Worm (Caenorhabditis elegans) whole organism, L1 larva: ENCODE measurements around the gene ras-2.
A peak's percentile ranks its signal among the peaks of the same experiment; 100 is the strongest.

Experiments
- C04F5.9 ChIP-seq: sonication (generic microtip); optimal IDR thresholded peaks from 2 replicates; lab custom pipeline; 2016; ENCODE audit warnings: missing genetic modification characterization, missing compliant biosample characterization
- C16A3.4 ChIP-seq: fragments of 150-350 bp; optimal IDR thresholded peaks from 2 replicates; lab custom pipeline; 2014; ENCODE audit warnings: missing biosample characterization, missing genetic modification characterization
- F16B12.6 ChIP-seq: fragments of 150-350 bp; optimal IDR thresholded peaks from 2 replicates; lab custom pipeline; 2014; ENCODE audit warnings: missing biosample characterization, missing genetic modification characterization
- Y116A8C.19 ChIP-seq: sonication (generic microtip); optimal IDR thresholded peaks from 2 replicates; lab custom pipeline; 2016; ENCODE audit warnings: missing compliant biosample characterization, missing genetic modification characterization, borderline replicate concordance
- aha-1 ChIP-seq: fragments of 150-350 bp; optimal IDR thresholded peaks from 2 replicates; lab custom pipeline; 2014; ENCODE audit warnings: missing biosample characterization, missing genetic modification characterization
- ama-1 ChIP-seq: fragments of 150-350 bp; optimal IDR thresholded peaks from 2 replicates; lab custom pipeline; 2014
- blmp-1 ChIP-seq: fragments of 150-350 bp; optimal IDR thresholded peaks from 2 replicates; lab custom pipeline; 2014; ENCODE audit warnings: missing biosample characterization, missing genetic modification characterization
- ceh-82 ChIP-seq, 3 experiments: fragments of 150-350 bp in 1 of 3; sonication (generic microtip) in 2 of 3; optimal IDR thresholded peaks; 2 replicates each; lab custom pipeline; 2014 to 2017; ENCODE audit warnings: missing biosample characterization in 3 of 3, missing genetic modification characterization in 3 of 3
- dpl-1 ChIP-seq, 3 experiments: fragments of 150-350 bp in 2 of 3; sonication (generic microtip) in 1 of 3; optimal IDR thresholded peaks; 2 replicates each; lab custom pipeline; 2014 to 2017; ENCODE audit warnings: missing biosample characterization in 3 of 3, missing genetic modification characterization in 3 of 3, missing genetic modification reagents in 3 of 3
- dsc-1 ChIP-seq: sonication (generic microtip); optimal IDR thresholded peaks from 2 replicates; lab custom pipeline; 2016; ENCODE audit warnings: mild to moderate bottlenecking, missing genetic modification characterization, missing compliant biosample characterization
- efl-1 ChIP-seq, 4 experiments: fragments of 150-350 bp; optimal IDR thresholded peaks in 3 of 4; peaks in 1 of 4; 1 replicate in 1 of 4; 2 replicates in 3 of 4; lab custom pipeline; 2014; ENCODE audit warnings: missing biosample characterization in 2 of 4, missing genetic modification characterization in 2 of 4, missing genetic modification reagents in 2 of 4
- efl-3 ChIP-seq: fragments of 200-800 bp; sonication (Bioruptor generic); optimal IDR thresholded peaks from 2 replicates; lab custom pipeline; 2018; ENCODE audit warnings: mild to moderate bottlenecking, missing genetic modification characterization, missing compliant biosample characterization
- egl-13 ChIP-seq: sonication (generic microtip); optimal IDR thresholded peaks from 2 replicates; lab custom pipeline; 2016; ENCODE audit warnings: missing genotype, missing genetic modification reagents, missing genetic modification characterization, missing compliant biosample characterization
- egl-27 ChIP-seq, 2 experiments: fragments of 150-350 bp in 1 of 2; sonication (generic microtip); optimal IDR thresholded peaks; 3 replicates each; lab custom pipeline; 2017 to 2018; ENCODE audit warnings: missing biosample characterization in 2 of 2, missing genetic modification characterization in 2 of 2, missing genetic modification reagents in 2 of 2
- elt-3 ChIP-seq, 6 experiments: fragments of 150-350 bp in 1 of 6; sonication (generic microtip); optimal IDR thresholded peaks; 2 replicates each; lab custom pipeline; 2017 to 2018; ENCODE audit warnings: missing biosample characterization in 6 of 6, missing genetic modification characterization in 6 of 6, inconsistent platforms in 1 of 6
- fkh-10 ChIP-seq: sonication (generic microtip); optimal IDR thresholded peaks from 2 replicates; lab custom pipeline; 2017; ENCODE audit warnings: missing biosample characterization, missing genetic modification reagents, missing genetic modification characterization
- fkh-4 ChIP-seq: sonication (generic microtip); optimal IDR thresholded peaks from 2 replicates; lab custom pipeline; 2016; ENCODE audit warnings: missing compliant biosample characterization, missing genetic modification characterization, borderline replicate concordance
- fkh-8 ChIP-seq: sonication (generic microtip); optimal IDR thresholded peaks from 2 replicates; lab custom pipeline; 2016; ENCODE audit warnings: mild to moderate bottlenecking, missing genetic modification characterization, missing compliant biosample characterization
- fos-1 ChIP-seq: fragments of 150-350 bp; optimal IDR thresholded peaks from 2 replicates; lab custom pipeline; 2014; ENCODE audit warnings: missing biosample characterization, missing genetic modification characterization
- grh-1 ChIP-seq: fragments of 200-800 bp; sonication (Bioruptor generic); IDR thresholded peaks from 2 replicates; pipeline ENCODE4 v1.3.6; 2022; ENCODE audit warnings: missing genetic modification reagents, missing genetic modification characterization, missing compliant biosample characterization
- irx-1 ChIP-seq: sonication (generic microtip); optimal IDR thresholded peaks from 2 replicates; lab custom pipeline; 2016; ENCODE audit warnings: missing genetic modification characterization, missing compliant biosample characterization
- isw-1 ChIP-seq: fragments of 200-800 bp; sonication (Bioruptor generic); IDR thresholded peaks from 2 replicates; pipeline ENCODE4 v1.3.6; 2022; ENCODE audit warnings: missing genetic modification characterization, missing compliant biosample characterization
- jun-1 ChIP-seq: fragments of 150-350 bp; optimal IDR thresholded peaks from 2 replicates; lab custom pipeline; 2014; ENCODE audit warnings: missing biosample characterization, missing genetic modification reagents, missing genetic modification characterization
- lin-35 ChIP-seq, 2 experiments: fragments of 150-350 bp; optimal IDR thresholded peaks; 2 replicates each; lab custom pipeline; 2014; ENCODE audit warnings: missing biosample characterization in 2 of 2, missing genetic modification characterization in 2 of 2, missing genetic modification reagents in 2 of 2
- lin-39 ChIP-seq: fragments of 150-350 bp; optimal IDR thresholded peaks from 2 replicates; lab custom pipeline; 2014; ENCODE audit warnings: missing biosample characterization, missing genetic modification reagents, missing genetic modification characterization
- lsy-2 ChIP-seq, 2 experiments: fragments of 150-350 bp; optimal IDR thresholded peaks; 2 replicates each; lab custom pipeline; 2014; ENCODE audit warnings: missing biosample characterization in 2 of 2, missing genetic modification characterization in 2 of 2
- mab-9 ChIP-seq: fragments of 200-800 bp; sonication (Bioruptor generic); IDR thresholded peaks from 2 replicates; pipeline ENCODE4 v1.3.6; 2022; ENCODE audit warnings: missing genetic modification reagents, missing genetic modification characterization, missing compliant biosample characterization
- mef-2 ChIP-seq: fragments of 150-350 bp; optimal IDR thresholded peaks from 2 replicates; lab custom pipeline; 2014; ENCODE audit warnings: missing biosample characterization, missing genetic modification characterization
- mep-1 ChIP-seq: fragments of 150-350 bp; optimal IDR thresholded peaks from 2 replicates; lab custom pipeline; 2014; ENCODE audit warnings: missing biosample characterization, missing genetic modification characterization
- nhr-11 ChIP-seq: fragments of 150-350 bp; optimal IDR thresholded peaks from 2 replicates; lab custom pipeline; 2014; ENCODE audit warnings: missing biosample characterization, missing genetic modification characterization
- nhr-19 ChIP-seq: fragments of 200-800 bp; sonication (Bioruptor generic); conservative IDR thresholded peaks from 2 replicates; pipeline ENCODE4 v1.3.6; 2022; ENCODE audit warnings: missing genetic modification characterization, missing compliant biosample characterization
- nhr-20 ChIP-seq: sonication (generic microtip); optimal IDR thresholded peaks from 2 replicates; lab custom pipeline; 2016; ENCODE audit warnings: mild to moderate bottlenecking, missing genetic modification characterization, missing compliant biosample characterization
- nhr-47 ChIP-seq: sonication (generic microtip); optimal IDR thresholded peaks from 2 replicates; lab custom pipeline; 2016; ENCODE audit warnings: mild to moderate bottlenecking, missing genetic modification characterization, moderate library complexity, missing compliant biosample characterization
- nhr-71 ChIP-seq: sonication (generic microtip); optimal IDR thresholded peaks from 2 replicates; lab custom pipeline; 2016; ENCODE audit warnings: mild to moderate bottlenecking, missing genetic modification characterization, moderate library complexity, missing compliant biosample characterization
- nhr-76 ChIP-seq: sonication (generic microtip); optimal IDR thresholded peaks from 2 replicates; lab custom pipeline; 2017; ENCODE audit warnings: missing biosample characterization, missing genetic modification characterization
- nhr-85 ChIP-seq: sonication (generic microtip); peaks from one replicate; lab custom pipeline; 2016; ENCODE audit warnings: missing genetic modification characterization, inconsistent platforms, missing compliant biosample characterization
- nhr-90 ChIP-seq: sonication (generic microtip); optimal IDR thresholded peaks from 2 replicates; lab custom pipeline; 2016; ENCODE audit warnings: mild to moderate bottlenecking, missing genetic modification characterization, missing compliant biosample characterization; ENCODE audit not compliant: poor library complexity
- pag-3 ChIP-seq: sonication (generic microtip); optimal IDR thresholded peaks from 2 replicates; lab custom pipeline; 2017; ENCODE audit warnings: missing genetic modification characterization, mild to moderate bottlenecking, missing compliant biosample characterization, antibody characterized with exemption, borderline replicate concordance; ENCODE audit not compliant: insufficient read depth
- skn-1 ChIP-seq: fragments of 150-350 bp; optimal IDR thresholded peaks from 2 replicates; lab custom pipeline; 2014; ENCODE audit warnings: missing biosample characterization, missing genetic modification characterization
- snu-23 ChIP-seq: sonication (generic microtip); optimal IDR thresholded peaks from 2 replicates; lab custom pipeline; 2016; ENCODE audit warnings: missing genetic modification characterization, missing compliant biosample characterization
- unc-30 ChIP-seq: sonication (generic microtip); optimal IDR thresholded peaks from 2 replicates; lab custom pipeline; 2017; ENCODE audit warnings: missing biosample characterization, missing genetic modification characterization
- unc-62 ChIP-seq: fragments of 150-350 bp; optimal IDR thresholded peaks from 2 replicates; lab custom pipeline; 2014; ENCODE audit warnings: missing biosample characterization, missing genetic modification reagents, missing genetic modification characterization
- unc-98 ChIP-seq: fragments of 200-800 bp; sonication (Bioruptor generic); IDR thresholded peaks from 2 replicates; pipeline ENCODE4 v1.3.6; 2022; ENCODE audit warnings: missing genetic modification characterization, missing compliant biosample characterization
- vab-15 ChIP-seq: sonication (generic microtip); optimal IDR thresholded peaks from 2 replicates; lab custom pipeline; 2017; ENCODE audit warnings: missing genotype, mild to moderate bottlenecking, missing genetic modification characterization, missing compliant biosample characterization
- xbp-1 ChIP-seq: sonication (generic microtip); optimal IDR thresholded peaks from 2 replicates; lab custom pipeline; 2016; ENCODE audit warnings: missing genetic modification characterization, missing compliant biosample characterization
- ztf-4 ChIP-seq: fragments of 150-350 bp; optimal IDR thresholded peaks from 2 replicates; lab custom pipeline; 2014; ENCODE audit warnings: missing biosample characterization, missing genetic modification characterization

ras-2 gene

DNA sequence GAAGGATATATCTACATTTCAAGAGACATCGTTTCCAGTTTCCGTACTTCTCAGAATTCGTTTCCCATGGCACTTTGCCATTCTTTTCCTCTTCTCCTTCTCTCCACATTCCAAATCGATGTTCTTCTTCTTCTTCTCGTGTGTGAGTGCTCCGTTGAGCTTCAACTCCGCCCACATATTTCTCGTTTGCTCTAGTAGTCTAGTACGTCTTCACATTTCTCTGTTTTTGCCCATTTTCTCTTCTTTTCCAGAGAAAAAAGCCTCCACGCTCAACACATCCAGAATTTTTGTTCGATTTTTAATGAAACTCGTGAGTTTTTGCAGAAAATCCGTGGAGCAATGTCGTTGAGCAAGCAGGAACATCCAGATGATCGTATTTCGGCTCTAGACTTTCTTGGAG lies 31.0 kb downstream of the ras-2 start, which contains the start of gene T04A8.18:
Gene T04A8.18 (plus strand): TSS at position 301 of the 400 bp plus-strand sequence.
- no peak for TF ChIP-seq unc-62 (GFP tag; lab: Kevin White, UChicago)
- TF ChIP-seq nhr-76 = no peak
- no peak for TF ChIP-seq unc-98 (GFP tag; lab: Robert Waterston, UW)
- TF ChIP-seq xbp-1 = no peak
- TF ChIP-seq isw-1 = no peak
- no peak for TF ChIP-seq aha-1 (tag; lab: Kevin White, UChicago)
- TF ChIP-seq nhr-19 (GFP tag; lab: Robert Waterston, UW) = no peak
- no peak for TF ChIP-seq snu-23 (GFP tag; lab: Kevin White, UChicago)
- no peak for TF ChIP-seq grh-1
- no peak for TF ChIP-seq pag-3
- no peak for TF ChIP-seq nhr-85 (tag; lab: Kevin White, UChicago)
- no peak for TF ChIP-seq dsc-1 (tag; lab: Kevin White, UChicago)

DNA sequence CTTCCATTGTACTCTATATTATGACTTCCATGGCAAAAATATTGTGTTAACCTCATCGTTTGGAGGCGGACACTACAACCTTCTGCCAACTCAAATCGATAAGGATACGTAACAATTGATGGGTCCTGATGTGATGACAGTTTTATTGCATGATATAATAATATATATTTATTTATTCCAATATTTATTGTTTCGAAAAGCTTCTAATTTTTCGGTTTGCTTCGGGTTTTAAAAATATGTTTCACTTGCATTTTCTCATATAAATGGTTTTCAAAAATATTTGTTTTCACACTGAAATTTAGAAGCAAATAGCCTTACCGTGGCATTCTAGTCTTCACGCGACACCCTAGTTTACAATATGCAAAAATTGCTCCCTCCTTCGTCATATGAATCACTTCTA lies 33.2 kb downstream of the ras-2 start, which contains the start of gene T04A8.13:
Gene T04A8.13 (plus strand): TSS at position 301 of the 400 bp plus-strand sequence.
- TF ChIP-seq nhr-76 (no peak), efl-1 (optimal IDR thresholded peaks at IDR 0.05; lab: Kevin White, UChicago) (no peak), efl-1 (GFP tag; optimal IDR thresholded peaks at IDR 0.05 in 1 of 2; lab: Kevin White, UChicago) (peak in 1 of 2 experiments; percentile 2), jun-1 (tag; lab: Kevin White, UChicago) (no peak)

DNA sequence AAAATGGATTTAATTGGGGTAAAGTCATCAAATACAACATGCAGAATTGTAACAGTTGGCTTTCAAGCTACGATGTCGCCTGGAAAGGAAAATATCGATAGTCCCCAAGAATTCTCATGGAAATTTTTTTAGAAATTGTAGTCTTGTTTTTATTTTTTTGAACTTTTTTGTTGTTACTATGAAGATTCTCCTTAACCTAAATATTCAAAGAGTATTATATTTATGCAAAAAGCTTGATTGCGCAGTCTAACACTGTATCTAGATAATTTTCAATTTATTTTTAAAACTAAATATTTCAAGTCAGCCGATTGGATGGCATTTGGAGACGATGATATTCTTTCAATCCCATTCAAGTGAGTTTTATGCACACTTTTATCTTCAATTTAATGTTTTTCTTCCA lies 34.7 kb downstream of the ras-2 start, which contains the start of gene pgap-2:
Gene pgap-2 (plus strand): TSS at position 301 of the 400 bp plus-strand sequence.
- TF ChIP-seq dsc-1 (tag; lab: Kevin White, UChicago) (no peak), fkh-8 (tag; lab: Kevin White, UChicago) (no peak), mep-1 (tag; lab: Kevin White, UChicago) (no peak), nhr-90 (tag; lab: Kevin White, UChicago) (no peak)

DNA sequence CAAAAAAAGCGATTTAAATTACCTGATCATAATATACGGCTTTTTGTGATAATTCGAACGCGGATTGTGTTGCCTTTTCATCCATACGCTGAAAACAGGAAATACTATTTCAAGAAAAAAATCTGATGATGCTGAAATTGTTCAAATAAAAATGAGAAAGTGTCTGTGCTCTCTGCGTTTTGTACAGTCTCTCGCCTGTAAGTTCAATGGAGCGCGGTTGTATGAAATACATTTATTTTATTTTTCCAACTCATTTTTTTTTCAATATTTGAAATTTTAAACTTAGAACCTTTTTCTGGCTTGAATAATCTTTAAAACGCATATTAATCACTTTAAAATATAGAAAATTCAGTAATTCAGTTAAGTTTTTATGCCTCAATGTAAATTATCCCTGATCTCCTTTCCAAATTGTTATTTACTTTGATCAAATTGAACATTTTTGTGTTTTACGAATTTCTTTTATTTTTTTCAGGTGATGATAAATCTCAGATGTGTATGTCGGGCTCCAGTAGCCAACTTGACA lies 35.9 kb downstream of the ras-2 start, which contains the start of the genes clp-2 and mrpl-16:
Gene clp-2 (minus strand): TSS at position 94 of the 523 bp plus-strand sequence.
Gene mrpl-16 (plus strand): TSS at position 473 of the 523 bp plus-strand sequence.
- TF ChIP-seq blmp-1 (tag; lab: Kevin White, UChicago) (no peak), dpl-1 (GFP tag; optimal IDR thresholded peaks at IDR 0.05; lab: Kevin White, UChicago) (peak; percentile 21 to 68 (median 46)), ztf-4 (tag; lab: Kevin White, UChicago) (no peak), fkh-4 (no peak), nhr-20 (tag; lab: Kevin White, UChicago) (no peak), elt-3 (tag; optimal IDR thresholded peaks at IDR 0.05; lab: Kevin White, UChicago) (no peak), mep-1 (tag; lab: Kevin White, UChicago) (peak; percentile 24), egl-27 (tag; optimal IDR thresholded peaks at IDR 0.05; lab: Kevin White, UChicago) (no peak), nhr-47 (peak; percentile 5), fos-1 (tag; lab: Kevin White, UChicago) (no peak), vab-15 (no peak), unc-30 (tag; lab: Kevin White, UChicago) (no peak), C04F5.9 (no peak), lin-35 (GFP tag; optimal IDR thresholded peaks at IDR 0.05; lab: Kevin White, UChicago) (peak; percentile 39 to 62), egl-13 (no peak), ama-1 (lab: Kevin White, UChicago) (no peak), irx-1 (tag; lab: Kevin White, UChicago) (peak; percentile 4), Y116A8C.19 (no peak), ceh-82 (tag; optimal IDR thresholded peaks at IDR 0.05; lab: Kevin White, UChicago) (peak in 1 of 3 experiments; percentile 21), nhr-85 (tag; lab: Kevin White, UChicago) (no peak), nhr-76 (no peak), lsy-2 (tag; optimal IDR thresholded peaks at IDR 0.05; lab: Kevin White, UChicago) (peak; percentile 54 to 74), skn-1 (no peak), mab-9 (GFP tag; lab: Robert Waterston, UW) (no peak), snu-23 (GFP tag; lab: Kevin White, UChicago) (peak; percentile 38), C16A3.4 (tag; lab: Kevin White, UChicago) (peak; percentile 10), fkh-10 (no peak), efl-1 (optimal IDR thresholded peaks at IDR 0.05; lab: Kevin White, UChicago) (peak; percentile 42 to 58), efl-1 (GFP tag; optimal IDR thresholded peaks at IDR 0.05 in 1 of 2; lab: Kevin White, UChicago) (peak; percentile 59 to 93), F16B12.6 (tag; lab: Kevin White, UChicago) (peak; percentile 1), mef-2 (no peak), lin-39 (tag; lab: Kevin White, UChicago) (no peak), nhr-71 (peak; percentile 34), efl-3 (GFP tag; lab: Kevin White, UChicago) (no peak), nhr-11 (no peak)
